Worm (Caenorhabditis elegans) whole organism, late embryonic: ENCODE measurements around the gene F43C9.2.

ENCODE experiments used
- ceh-2 ChIP-seq: sonication (generic microtip); optimal IDR thresholded peaks from 2 replicates; lab custom pipeline; 2016; ENCODE audit warnings: missing genotype, missing genetic modification characterization, missing compliant biosample characterization
- ceh-22 ChIP-seq: sonication (generic microtip); optimal IDR thresholded peaks from 2 replicates; lab custom pipeline; 2017; ENCODE audit warnings: missing biosample characterization, missing genetic modification characterization
- elt-2 ChIP-seq: sonication (generic microtip); optimal IDR thresholded peaks from 2 replicates; lab custom pipeline; 2016; ENCODE audit warnings: missing genetic modification reagents, missing genetic modification characterization, missing compliant biosample characterization
- fkh-10 ChIP-seq: fragments of 150-350 bp; optimal IDR thresholded peaks from 2 replicates; lab custom pipeline; 2014; ENCODE audit warnings: missing biosample characterization, missing genetic modification reagents, missing genetic modification characterization
- hlh-6 ChIP-seq: sonication (generic microtip); optimal IDR thresholded peaks from 2 replicates; lab custom pipeline; 2016; ENCODE audit warnings: missing genotype, missing genetic modification characterization, missing compliant biosample characterization
- nhr-11 ChIP-seq: fragments of 150-350 bp; optimal IDR thresholded peaks from 2 replicates; lab custom pipeline; 2014; ENCODE audit warnings: missing biosample characterization, missing genetic modification characterization
- pax-1 ChIP-seq: fragments of 150-350 bp; optimal IDR thresholded peaks from 2 replicates; lab custom pipeline; 2014; ENCODE audit warnings: missing biosample characterization, missing genetic modification characterization
- sox-4 ChIP-seq: sonication (generic microtip); optimal IDR thresholded peaks from 2 replicates; lab custom pipeline; 2017; ENCODE audit warnings: mild to moderate bottlenecking, missing genetic modification characterization, inconsistent platforms, missing compliant biosample characterization

- TF ChIP-seq elt-2 (no peak), sox-4 (tag; lab: Kevin White, UChicago) (no peak), hlh-6 (tag; lab: Kevin White, UChicago) (no peak), ceh-22 (tag; lab: Kevin White, UChicago) (no peak), fkh-10 (GFP tag; lab: Kevin White, UChicago) (no peak), nhr-11 (no peak), ceh-2 (tag; lab: Kevin White, UChicago) (no peak), pax-1 (tag; lab: Kevin White, UChicago) (no peak)
Measured at ce11 chrX:4742285-4742684, 41.1 kb upstream of the F43C9.2 start.
